Fruit fly (Drosophila melanogaster): Measurements from ENCODE around the gene CG12268.

Gene CG12268

DNA sequence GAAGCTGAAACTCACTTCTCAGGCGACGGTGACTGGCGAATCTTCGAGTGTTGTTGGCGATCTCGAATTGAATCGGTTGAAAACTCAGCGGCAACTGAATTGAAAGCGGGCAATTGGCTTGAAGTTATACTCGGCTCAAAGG lies at the start of gene CG12268:
Gene CG12268 (minus strand): TSS at position 101 of the 142 bp plus-strand sequence.
- no peak for TF ChIP-seq cnc (optimal IDR thresholded peaks at IDR 0.05)
- no peak for TF ChIP-seq tj (GFP tag; optimal IDR thresholded peaks at IDR 0.05)
- no peak for TF ChIP-seq CG33017 (tag; optimal IDR thresholded peaks at IDR 0.05)
- no peak for TF ChIP-seq ovo (GFP tag; optimal IDR thresholded peaks at IDR 0.05)
- TF ChIP-seq CG5204 (GFP tag; optimal IDR thresholded peaks at IDR 0.05), result no peak
- TF ChIP-seq CG12768 (GFP tag; optimal IDR thresholded peaks at IDR 0.05), result no peak
- no peak for TF ChIP-seq CG11617 (GFP tag; optimal IDR thresholded peaks at IDR 0.05)
- no peak for TF ChIP-seq toe (GFP tag; optimal IDR thresholded peaks at IDR 0.05)
- TF ChIP-seq bab1 (GFP tag; optimal IDR thresholded peaks at IDR 0.05), result no peak
- no peak for TF ChIP-seq Hr96 (GFP tag; optimal IDR thresholded peaks at IDR 0.05)
- TF ChIP-seq Mnt (GFP tag; optimal IDR thresholded peaks at IDR 0.05), result no peak
- no peak for TF ChIP-seq kay (GFP tag; ENCODE audit: borderline replicate concordance)
- no peak for TF ChIP-seq cic (GFP tag; optimal IDR thresholded peaks at IDR 0.05)
- TF ChIP-seq CG7045 (GFP tag; optimal IDR thresholded peaks at IDR 0.05), result no peak
- TF ChIP-seq Crg-1 (GFP tag; optimal IDR thresholded peaks at IDR 0.05), result no peak
- TF ChIP-seq CG1620 (GFP tag; optimal IDR thresholded peaks at IDR 0.05), result no peak
- no peak for TF ChIP-seq pad (GFP tag; optimal IDR thresholded peaks at IDR 0.05)
- TF ChIP-seq CG7101 (tag; optimal IDR thresholded peaks at IDR 0.05), result no peak

DNA sequence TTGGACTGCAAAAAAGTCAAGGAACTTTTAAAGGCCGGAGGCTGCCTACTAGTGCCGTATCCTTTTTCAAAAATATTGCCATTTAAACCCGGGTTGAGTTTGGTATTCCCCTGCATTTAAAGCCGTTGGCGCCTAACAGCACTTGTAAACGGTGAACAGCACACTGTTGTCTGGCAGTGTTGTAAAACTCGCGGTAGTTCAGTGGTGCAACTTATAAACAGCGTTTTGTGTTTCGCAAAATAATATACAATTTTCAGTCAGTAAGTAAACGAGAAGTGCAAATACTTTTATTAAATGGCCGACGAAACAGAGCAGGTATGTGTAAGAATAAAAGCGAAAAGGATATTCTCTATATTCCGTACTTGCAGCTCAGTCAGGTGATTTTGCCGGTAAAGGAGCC lies 48.0 kb upstream of the CG12268 start, which contains the start of gene LSm3:
Gene LSm3 (plus strand): TSS at position 39 of the 400 bp plus-strand sequence.
- TF ChIP-seq cnc (optimal IDR thresholded peaks at IDR 0.05) (no peak), CG33017 (tag; optimal IDR thresholded peaks at IDR 0.05) (no peak), bab1 (GFP tag; optimal IDR thresholded peaks at IDR 0.05) (no peak), Crg-1 (GFP tag; optimal IDR thresholded peaks at IDR 0.05) (peak; percentile 39), kay (GFP tag; ENCODE audit: borderline replicate concordance) (no peak), CG7101 (tag; optimal IDR thresholded peaks at IDR 0.05) (peak; percentile 18), Hr96 (GFP tag; optimal IDR thresholded peaks at IDR 0.05) (no peak), pad (GFP tag; optimal IDR thresholded peaks at IDR 0.05) (peak; percentile 24), toe (GFP tag; optimal IDR thresholded peaks at IDR 0.05) (no peak), Clk (GFP tag; optimal IDR thresholded peaks at IDR 0.05) (no peak), tj (GFP tag; optimal IDR thresholded peaks at IDR 0.05) (no peak), CG1620 (GFP tag; optimal IDR thresholded peaks at IDR 0.05) (no peak), cic (GFP tag; optimal IDR thresholded peaks at IDR 0.05) (no peak), ovo (GFP tag; optimal IDR thresholded peaks at IDR 0.05) (no peak), CG7045 (GFP tag; optimal IDR thresholded peaks at IDR 0.05) (peak; percentile 22), CG11617 (GFP tag; optimal IDR thresholded peaks at IDR 0.05) (no peak), CG5204 (GFP tag; optimal IDR thresholded peaks at IDR 0.05) (no peak), CG14711 (tag; optimal IDR thresholded peaks at IDR 0.05) (peak; percentile 1), Mnt (GFP tag; optimal IDR thresholded peaks at IDR 0.05) (no peak), CG12768 (GFP tag; optimal IDR thresholded peaks at IDR 0.05) (peak; percentile 22)

DNA sequence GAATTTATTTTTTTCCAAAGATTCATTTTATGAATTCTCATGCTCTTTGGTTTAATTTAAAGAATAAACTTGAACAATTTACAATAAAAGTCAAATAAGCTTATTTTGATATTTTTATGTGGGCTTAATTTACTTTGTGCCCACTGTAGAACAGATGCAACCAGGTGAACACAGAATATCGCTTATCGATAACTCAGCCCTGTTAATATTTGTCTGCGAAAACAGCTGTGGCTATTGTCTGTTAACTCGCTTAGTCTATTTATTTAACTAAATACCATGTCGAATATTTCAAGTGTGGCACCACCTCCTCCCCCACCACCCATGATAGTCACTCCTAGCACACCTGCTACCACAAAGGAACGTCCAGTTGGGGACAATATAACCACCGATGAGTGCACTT lies 47.2 kb upstream of the CG12268 start, which contains the start of gene CG33108:
Gene CG33108 (plus strand): TSS at position 200 of the 400 bp plus-strand sequence.
- peak; percentile 11 for TF ChIP-seq CG7101 (tag; optimal IDR thresholded peaks at IDR 0.05)
- TF ChIP-seq toe (GFP tag; optimal IDR thresholded peaks at IDR 0.05), result no peak
- peak; percentile 28 for TF ChIP-seq bab1 (GFP tag; optimal IDR thresholded peaks at IDR 0.05)
- peak; percentile 11 for TF ChIP-seq Mnt (GFP tag; optimal IDR thresholded peaks at IDR 0.05)
- TF ChIP-seq CG14711 (tag; optimal IDR thresholded peaks at IDR 0.05), result peak; percentile 32

DNA sequence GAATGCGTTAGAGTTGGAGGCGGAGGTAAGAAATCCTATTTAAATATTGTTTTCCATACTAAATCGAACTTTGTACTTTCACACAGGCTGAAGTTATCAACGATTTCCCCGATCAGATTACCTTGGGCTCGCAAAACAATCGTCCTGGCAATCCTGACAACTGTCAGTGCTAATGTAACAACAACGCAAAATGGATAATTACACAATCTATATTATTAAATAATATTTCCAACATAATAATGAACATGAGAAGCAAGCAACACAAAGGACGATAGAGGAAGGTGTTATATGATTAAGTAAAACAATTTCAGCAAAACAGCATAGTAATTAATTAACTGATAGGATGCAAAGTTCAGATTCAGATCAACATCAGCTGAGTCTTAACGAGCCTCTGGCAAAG lies 46.4 kb upstream of the CG12268 start:
- TF ChIP-seq CG5204 (GFP tag; optimal IDR thresholded peaks at IDR 0.05) (no peak), Mnt (GFP tag; optimal IDR thresholded peaks at IDR 0.05) (no peak), tj (GFP tag; optimal IDR thresholded peaks at IDR 0.05) (no peak), Clk (GFP tag; optimal IDR thresholded peaks at IDR 0.05) (no peak), cnc (optimal IDR thresholded peaks at IDR 0.05) (no peak), kay (GFP tag; ENCODE audit: borderline replicate concordance) (peak; percentile 91), toe (GFP tag; optimal IDR thresholded peaks at IDR 0.05) (no peak), ovo (GFP tag; optimal IDR thresholded peaks at IDR 0.05) (no peak)

DNA sequence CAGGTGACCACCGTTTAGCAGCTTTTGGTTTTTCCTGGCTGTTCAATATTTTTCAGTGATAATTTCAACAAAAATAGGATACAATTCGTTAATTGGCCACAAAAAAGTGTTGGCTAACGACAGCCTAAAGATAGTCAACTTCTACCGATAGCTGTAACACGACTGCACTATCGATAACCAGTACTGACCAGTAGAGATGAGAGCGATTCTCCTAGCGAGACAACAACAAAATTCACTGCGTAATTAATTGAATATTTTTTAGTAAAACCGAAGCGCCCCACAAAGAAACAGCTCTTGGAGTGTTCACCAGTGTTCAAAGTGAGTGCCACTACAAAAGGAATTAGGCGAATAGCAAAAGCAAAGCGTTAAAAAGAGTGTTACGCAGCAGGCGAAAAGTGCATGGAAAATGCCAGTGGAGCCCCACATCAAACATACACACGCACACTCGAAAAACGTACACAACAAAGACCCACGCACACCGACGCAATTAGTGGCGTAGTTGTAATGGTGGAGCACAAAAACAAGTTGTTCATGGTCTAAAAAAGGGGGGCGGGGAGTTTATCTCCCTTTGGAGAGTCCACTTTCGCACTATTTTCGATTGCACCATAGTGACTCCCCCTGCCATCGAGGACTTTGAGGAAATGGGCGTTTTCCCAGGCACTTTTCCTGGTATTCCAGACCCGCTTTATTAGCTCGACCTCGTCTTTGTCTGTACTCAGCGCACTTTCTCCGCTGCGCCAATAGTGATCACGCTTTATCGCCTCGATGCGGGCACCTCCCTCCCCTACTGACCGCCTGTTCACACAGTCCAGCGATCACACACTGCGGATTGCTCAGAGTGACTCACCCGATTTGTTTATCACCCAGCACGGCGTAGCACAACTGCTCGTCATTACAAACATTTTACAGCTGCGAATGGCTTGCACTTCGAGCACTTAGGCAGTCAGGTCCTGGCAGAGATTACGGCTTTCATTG lies 44.9 kb upstream of the CG12268 start, which contains the start of the genes Epp and Rab7:
Gene Epp (minus strand): TSS at position 94 of the 975 bp plus-strand sequence.
Gene Rab7 (plus strand): TSS at position 186 of the 975 bp plus-strand sequence.
- TF ChIP-seq kay (GFP tag; ENCODE audit: borderline replicate concordance), result peak; percentile 98
- TF ChIP-seq Mnt (GFP tag; optimal IDR thresholded peaks at IDR 0.05), result peak; percentile 74
- TF ChIP-seq pad (GFP tag; optimal IDR thresholded peaks at IDR 0.05), result peak; percentile 84
- peak; percentile 63 for TF ChIP-seq Hr96 (GFP tag; optimal IDR thresholded peaks at IDR 0.05)
- TF ChIP-seq Crg-1 (GFP tag; optimal IDR thresholded peaks at IDR 0.05), result peak; percentile 68
- peak; percentile 69 for TF ChIP-seq CG1620 (GFP tag; optimal IDR thresholded peaks at IDR 0.05)
- TF ChIP-seq CG12768 (GFP tag; optimal IDR thresholded peaks at IDR 0.05), result peak; percentile 95
- no peak for TF ChIP-seq tj (GFP tag; optimal IDR thresholded peaks at IDR 0.05)
- peak; percentile 41 for TF ChIP-seq CG33017 (tag; optimal IDR thresholded peaks at IDR 0.05)
- no peak for TF ChIP-seq toe (GFP tag; optimal IDR thresholded peaks at IDR 0.05)
- TF ChIP-seq CG5204 (GFP tag; optimal IDR thresholded peaks at IDR 0.05), result no peak
- peak; percentile 11 for TF ChIP-seq CG11617 (GFP tag; optimal IDR thresholded peaks at IDR 0.05)
- no peak for TF ChIP-seq cnc (optimal IDR thresholded peaks at IDR 0.05)
- TF ChIP-seq CG14711 (tag; optimal IDR thresholded peaks at IDR 0.05), result peak; percentile 39
- peak; percentile 58 for TF ChIP-seq bab1 (GFP tag; optimal IDR thresholded peaks at IDR 0.05)
- peak; percentile 74 for TF ChIP-seq CG7101 (tag; optimal IDR thresholded peaks at IDR 0.05)
- TF ChIP-seq ovo (GFP tag; optimal IDR thresholded peaks at IDR 0.05), result peak; percentile 56
- TF ChIP-seq Clk (GFP tag; optimal IDR thresholded peaks at IDR 0.05), result peak; percentile 12
- peak; percentile 86 for TF ChIP-seq cic (GFP tag; optimal IDR thresholded peaks at IDR 0.05)
- no peak for TF ChIP-seq CG7045 (GFP tag; optimal IDR thresholded peaks at IDR 0.05)
